Fruit fly (Drosophila melanogaster): ENCODE results near the gene vex.
"Not testable (repeated sequence)": the region's sequence is repeated elsewhere in the genome, so short reads cannot be mapped to it uniquely, and the experiment has no call there.

DNA sequence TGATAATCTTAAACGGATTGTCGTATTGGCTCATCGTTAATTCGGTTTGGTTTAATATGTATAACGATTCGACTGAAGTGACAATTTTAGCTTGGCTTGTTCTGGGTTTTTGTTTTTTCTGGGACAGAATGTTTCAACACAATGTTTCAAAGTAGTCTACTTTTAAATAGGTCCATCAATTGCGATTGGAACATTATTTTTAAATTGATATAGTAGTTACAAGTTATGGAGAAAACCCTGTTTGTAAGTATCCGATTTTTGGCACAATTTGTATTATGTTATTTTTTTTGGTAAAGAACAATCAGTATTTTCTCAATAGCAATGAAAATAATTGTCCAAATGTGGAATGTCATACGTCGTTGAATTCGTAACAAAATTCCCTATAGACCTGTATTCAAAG, 88.8 kb downstream of the vex start, which contains the start of gene Rab9Fa:
- TF ChIP-seq fd96Cb (tag; optimal IDR thresholded peaks at IDR 0.05); D (optimal IDR thresholded peaks at IDR 0.05); D (GFP tag; optimal IDR thresholded peaks at IDR 0.05); PHDP (tag; optimal IDR thresholded peaks at IDR 0.05); Sry-δ (GFP tag; optimal IDR thresholded peaks at IDR 0.05); sr (GFP tag; IDR thresholded peaks at IDR 0.05); CG15011 (GFP tag; optimal IDR thresholded peaks at IDR 0.05); ems (GFP tag; optimal IDR thresholded peaks at IDR 0.05); Taf1 (GFP tag; IDR thresholded peaks at IDR 0.05); Hmx (GFP tag; optimal IDR thresholded peaks at IDR 0.05); al (GFP tag; IDR thresholded peaks at IDR 0.05); Oli (tag; optimal IDR thresholded peaks at IDR 0.05): not testable (repeated sequence)

Measured in whole organism, embryonic.